Worm (Caenorhabditis elegans): Measurements from ENCODE around the gene ZK418.5.

DNA sequence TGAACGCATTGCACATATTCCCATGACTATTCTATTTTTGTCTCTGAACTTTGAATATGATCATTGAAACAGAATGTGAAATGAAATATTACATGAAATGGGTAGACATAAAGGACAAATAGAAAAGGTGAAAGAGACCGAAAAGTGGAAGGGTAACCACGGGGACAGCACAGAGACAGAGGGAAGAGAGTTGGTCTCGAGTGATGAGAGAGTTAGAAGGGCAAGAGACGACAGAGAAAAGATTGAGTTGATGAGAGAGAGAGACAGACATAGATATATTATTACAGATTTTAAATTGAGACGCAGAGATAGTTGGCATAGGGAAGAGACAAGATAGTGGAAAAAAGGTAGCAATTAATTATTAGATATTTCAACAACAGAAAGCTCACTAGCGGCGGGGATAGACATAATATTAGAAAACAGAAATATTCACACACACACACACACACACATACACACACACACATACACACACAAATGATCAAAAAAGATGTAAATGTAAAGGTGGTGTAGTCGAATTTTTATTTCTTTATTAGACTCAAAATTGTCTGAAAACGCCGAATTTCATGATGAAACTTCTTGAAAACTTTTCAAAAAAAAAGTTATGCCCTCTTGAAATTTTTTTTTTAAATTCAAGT, 43.1 kb upstream of the ZK418.5 start:
- TF ChIP-seq dao-5 (tag; optimal IDR thresholded peaks at IDR 0.05) (no peak), W03F9.2 (tag; optimal IDR thresholded peaks at IDR 0.05) (peak; percentile 56), him-1 (tag; optimal IDR thresholded peaks at IDR 0.05) (no peak)

Measured in whole organism, L4/young adult.